Worm (Caenorhabditis elegans) whole organism, L4/young adult: Measurements from ENCODE around the gene F19B2.6.

Experiments
- W03F9.2 ChIP-seq: fragments of 150-350 bp; optimal IDR thresholded peaks from 2 replicates; lab custom pipeline; 2014; ENCODE audit warnings: missing biosample characterization, missing genetic modification characterization
- dao-5 ChIP-seq: sonication (generic microtip); optimal IDR thresholded peaks from 2 replicates; lab custom pipeline; 2016; ENCODE audit warnings: missing genotype, missing genetic modification characterization, moderate library complexity, missing compliant biosample characterization
- him-1 ChIP-seq: sonication (generic microtip); optimal IDR thresholded peaks from 2 replicates; lab custom pipeline; 2016; ENCODE audit warnings: missing genotype, missing genetic modification reagents, missing genetic modification characterization, missing compliant biosample characterization

F19B2.6 gene

DNA sequence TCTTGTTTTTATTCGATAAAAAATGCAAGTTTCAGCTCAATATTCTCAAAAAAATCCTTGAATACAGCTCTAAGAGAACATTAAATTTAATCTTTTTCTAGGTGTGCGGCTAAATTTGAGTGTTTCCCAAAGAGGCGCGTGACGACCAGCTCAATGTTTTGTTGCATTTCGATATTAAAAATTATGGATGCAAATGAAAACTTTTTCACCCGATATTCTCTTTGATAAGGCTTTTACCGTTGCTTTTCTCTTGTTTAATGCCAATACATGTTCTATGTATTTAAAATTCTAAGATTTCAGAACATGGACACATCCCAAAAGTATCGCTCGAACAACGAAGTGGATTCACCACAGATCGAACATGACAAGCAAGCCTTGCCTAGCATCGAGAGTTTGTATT, at the start of gene F19B2.6:
TSS of gene F19B2.6 (plus strand) at position 301 of the 400 bp plus-strand sequence.
- no peak for TF ChIP-seq W03F9.2 (tag; lab: Kevin White, UChicago)
- TF ChIP-seq him-1 (tag; lab: Kevin White, UChicago) = no peak
- TF ChIP-seq dao-5 (tag; lab: Kevin White, UChicago) = no peak

DNA sequence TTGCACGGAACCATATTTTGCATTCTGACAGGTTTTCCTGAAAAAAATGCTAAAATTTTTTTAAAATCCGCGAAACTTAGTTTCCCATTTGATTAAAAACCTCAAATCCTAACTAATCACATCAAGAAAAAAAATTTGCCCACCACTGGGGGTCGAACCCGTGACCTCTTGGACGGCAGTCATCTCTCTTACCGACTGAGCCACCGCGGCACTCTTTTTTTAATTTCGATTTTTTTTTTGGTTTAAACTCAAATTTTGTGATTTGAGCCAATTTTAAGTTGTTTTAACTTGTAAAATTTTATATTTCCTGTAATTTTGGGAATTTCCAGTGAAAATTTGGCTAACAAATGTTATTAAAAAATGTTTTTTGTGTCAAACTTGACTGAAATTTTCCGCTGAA, 38.6 kb upstream of the F19B2.6 start:
- no peak for TF ChIP-seq him-1 (tag; lab: Kevin White, UChicago)
- TF ChIP-seq W03F9.2 (tag; lab: Kevin White, UChicago) = no peak
- no peak for TF ChIP-seq dao-5 (tag; lab: Kevin White, UChicago)

DNA sequence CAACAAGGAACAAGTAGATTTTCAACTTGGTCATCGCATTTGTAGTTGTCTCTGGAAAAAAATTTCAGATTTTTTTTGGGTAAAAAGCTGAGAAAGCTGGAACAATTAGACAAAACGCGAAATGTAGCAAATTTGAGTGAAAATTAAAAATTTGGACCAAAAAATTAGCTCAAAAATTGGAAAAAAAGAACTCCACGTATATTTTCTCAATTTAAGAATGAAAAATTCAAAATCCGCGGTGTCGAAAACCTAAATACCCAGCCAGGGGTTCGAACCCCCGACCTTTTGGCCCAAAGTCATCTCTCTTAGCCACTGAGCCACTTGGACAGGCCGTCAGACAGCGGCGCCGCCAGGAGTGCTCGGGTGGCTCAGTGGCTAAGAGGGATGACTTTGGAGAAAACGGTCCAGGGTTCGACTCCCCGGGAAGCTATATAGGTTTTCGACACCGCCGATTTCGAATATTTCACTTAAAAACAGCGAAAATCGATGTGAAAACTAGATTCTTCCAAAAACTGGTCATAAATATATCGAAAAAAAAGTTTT, 37.6 kb upstream of the F19B2.6 start, which contains the start of gene ncx-1:
TSS of gene ncx-1 (minus strand) at position 51 of the 543 bp plus-strand sequence.
- no peak for TF ChIP-seq him-1 (tag; lab: Kevin White, UChicago)
- no peak for TF ChIP-seq dao-5 (tag; lab: Kevin White, UChicago)
- no peak for TF ChIP-seq W03F9.2 (tag; lab: Kevin White, UChicago)

DNA sequence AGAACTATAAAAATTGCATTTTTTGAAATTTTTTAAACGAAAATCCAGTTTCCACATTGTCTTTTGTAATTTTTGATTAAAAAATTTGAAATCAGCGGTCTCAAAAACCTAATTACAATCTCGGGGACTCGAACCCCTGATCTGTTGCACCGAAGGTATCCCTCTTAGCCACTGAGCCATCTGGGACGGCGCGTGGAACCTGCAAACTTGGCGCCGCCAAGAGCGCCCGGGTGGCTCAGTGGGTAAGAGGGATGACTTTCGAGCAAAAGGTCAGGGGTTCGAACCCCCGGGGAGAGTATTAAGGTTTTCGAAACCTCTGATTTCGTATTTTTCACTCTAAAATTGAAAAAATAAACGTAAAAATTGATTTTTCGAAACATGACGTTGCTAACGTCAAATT, 35.3 kb upstream of the F19B2.6 start:
- TF ChIP-seq W03F9.2 (tag; lab: Kevin White, UChicago) (no peak), dao-5 (tag; lab: Kevin White, UChicago) (no peak), him-1 (tag; lab: Kevin White, UChicago) (no peak)

DNA sequence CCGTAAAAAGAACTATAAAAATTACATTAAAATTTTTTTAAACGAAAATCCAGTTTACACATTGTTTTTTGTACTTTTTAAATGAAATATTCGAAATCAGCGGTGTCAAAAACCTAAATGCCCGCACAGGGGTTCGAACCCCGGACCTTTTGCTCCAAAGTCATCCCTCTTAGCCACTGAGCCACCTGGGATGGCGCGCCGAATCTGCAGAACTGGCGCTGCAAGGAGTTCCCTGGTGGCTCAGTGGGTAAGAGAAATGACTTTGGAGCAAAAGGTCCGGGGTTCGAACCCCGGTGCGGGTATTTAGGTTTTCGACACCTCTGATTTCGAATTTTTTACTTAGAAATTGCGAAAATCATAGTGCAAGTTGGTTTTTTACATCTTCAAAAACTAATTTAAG, 34.7 kb upstream of the F19B2.6 start:
- no peak for TF ChIP-seq W03F9.2 (tag; lab: Kevin White, UChicago)
- no peak for TF ChIP-seq dao-5 (tag; lab: Kevin White, UChicago)
- no peak for TF ChIP-seq him-1 (tag; lab: Kevin White, UChicago)

DNA sequence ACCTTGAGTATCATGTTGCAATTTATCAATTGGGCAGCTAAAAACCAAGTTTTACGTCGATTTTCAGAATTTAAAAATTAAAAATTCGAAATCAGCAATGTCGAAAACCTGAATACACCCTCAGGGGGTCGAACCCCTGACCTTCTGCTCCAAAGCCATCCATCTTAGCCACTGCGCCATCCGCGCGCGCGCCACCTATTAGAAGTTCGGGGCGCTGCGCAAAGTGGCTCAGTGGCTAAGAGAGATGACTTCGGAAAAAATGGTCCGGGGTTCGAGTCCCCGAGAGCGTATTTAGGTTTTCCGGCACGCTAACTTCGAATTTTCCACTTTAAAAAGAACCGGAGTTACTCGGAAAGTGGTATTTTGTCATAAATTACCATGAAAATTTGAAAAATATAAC, 33.9 kb upstream of the F19B2.6 start:
- no peak for TF ChIP-seq him-1 (tag; lab: Kevin White, UChicago)
- TF ChIP-seq W03F9.2 (tag; lab: Kevin White, UChicago) = no peak
- no peak for TF ChIP-seq dao-5 (tag; lab: Kevin White, UChicago)

DNA sequence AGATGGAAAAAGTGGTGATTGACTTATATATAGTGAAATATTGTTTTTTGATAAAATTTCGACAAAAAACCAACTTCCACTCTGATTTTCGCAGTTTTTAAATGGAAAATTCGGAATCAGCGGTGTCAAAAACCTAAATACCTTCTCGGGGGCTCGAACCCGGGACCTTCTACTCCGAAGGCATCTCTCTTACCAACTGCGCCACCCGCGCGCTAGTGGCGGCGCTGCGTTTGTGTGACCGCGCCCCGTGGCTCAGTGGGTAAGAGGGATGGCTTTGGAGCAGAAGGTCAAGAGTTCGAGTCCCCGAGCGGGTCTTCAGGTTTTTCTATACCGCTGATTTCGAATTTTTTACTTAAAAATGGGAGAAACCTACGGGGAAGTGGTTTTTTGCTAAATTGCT, 33.2 kb upstream of the F19B2.6 start:
- TF ChIP-seq dao-5 (tag; lab: Kevin White, UChicago) = no peak
- no peak for TF ChIP-seq him-1 (tag; lab: Kevin White, UChicago)
- no peak for TF ChIP-seq W03F9.2 (tag; lab: Kevin White, UChicago)

DNA sequence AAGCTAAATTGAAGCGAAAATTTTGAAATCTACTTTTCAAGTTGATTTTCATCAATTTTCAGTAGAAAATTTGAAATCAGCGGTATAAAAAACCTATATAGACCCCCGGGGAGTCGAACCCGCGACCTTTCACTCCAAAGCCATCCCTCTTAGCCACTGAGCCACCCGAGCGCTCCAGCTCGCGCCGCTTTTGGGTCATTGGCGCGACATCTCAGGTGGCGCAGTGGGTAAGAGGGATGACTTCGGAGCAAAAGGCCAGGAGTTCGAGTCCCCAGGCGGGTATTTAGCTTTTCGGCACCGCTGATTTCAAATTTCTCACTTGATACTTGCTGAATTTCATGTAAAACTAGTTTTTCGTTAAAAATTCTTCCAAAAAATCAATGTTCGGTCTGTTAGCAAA, 31.7 kb upstream of the F19B2.6 start:
- TF ChIP-seq W03F9.2 (tag; lab: Kevin White, UChicago) (no peak), him-1 (tag; lab: Kevin White, UChicago) (no peak), dao-5 (tag; lab: Kevin White, UChicago) (no peak)

DNA sequence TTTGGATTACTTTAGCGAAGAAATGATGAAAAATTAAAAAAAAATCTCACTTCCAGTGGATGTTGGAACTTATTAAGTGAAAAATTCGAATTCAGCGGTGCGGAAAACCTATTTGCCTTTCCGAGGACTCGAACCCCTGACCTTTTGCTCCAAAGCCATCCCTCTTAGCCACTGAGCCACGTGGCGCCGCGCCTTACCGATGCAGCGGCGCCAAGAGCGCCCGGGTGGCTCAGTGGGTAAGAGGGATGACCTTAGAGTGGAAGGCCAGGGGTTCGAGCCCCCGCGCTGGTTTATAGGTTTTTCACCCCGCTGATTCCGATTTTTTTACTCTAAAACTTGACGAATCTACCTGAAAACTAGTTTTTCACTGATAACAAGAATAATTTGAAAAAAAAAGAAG, 30.8 kb upstream of the F19B2.6 start:
- TF ChIP-seq W03F9.2 (tag; lab: Kevin White, UChicago) = no peak
- TF ChIP-seq dao-5 (tag; lab: Kevin White, UChicago) = no peak

DNA sequence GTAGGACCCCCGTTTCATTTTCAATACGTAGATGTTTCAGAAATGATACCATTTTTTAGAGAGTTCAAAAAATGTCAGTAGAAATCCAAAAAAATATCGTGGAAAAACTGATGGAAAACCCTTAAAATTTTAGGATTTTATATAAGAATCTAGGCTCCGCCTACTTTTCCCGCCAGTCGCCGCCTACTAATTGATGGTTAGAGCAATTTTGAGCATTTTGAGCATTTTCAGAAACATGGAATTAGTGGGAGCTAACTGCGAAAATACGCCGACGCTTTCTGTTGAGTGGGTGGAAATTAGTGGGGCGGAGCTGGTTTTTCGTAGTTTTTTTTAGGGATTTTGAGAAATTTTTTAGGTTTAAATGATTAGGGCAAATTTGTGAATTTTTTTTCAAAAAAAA, 25.2 kb upstream of the F19B2.6 start, which contains the start of gene ssu-1:
TSS of gene ssu-1 (minus strand) at position 101 of the 400 bp plus-strand sequence.
- TF ChIP-seq W03F9.2 (tag; lab: Kevin White, UChicago) = no peak
- no peak for TF ChIP-seq him-1 (tag; lab: Kevin White, UChicago)
- TF ChIP-seq dao-5 (tag; lab: Kevin White, UChicago) = no peak

DNA sequence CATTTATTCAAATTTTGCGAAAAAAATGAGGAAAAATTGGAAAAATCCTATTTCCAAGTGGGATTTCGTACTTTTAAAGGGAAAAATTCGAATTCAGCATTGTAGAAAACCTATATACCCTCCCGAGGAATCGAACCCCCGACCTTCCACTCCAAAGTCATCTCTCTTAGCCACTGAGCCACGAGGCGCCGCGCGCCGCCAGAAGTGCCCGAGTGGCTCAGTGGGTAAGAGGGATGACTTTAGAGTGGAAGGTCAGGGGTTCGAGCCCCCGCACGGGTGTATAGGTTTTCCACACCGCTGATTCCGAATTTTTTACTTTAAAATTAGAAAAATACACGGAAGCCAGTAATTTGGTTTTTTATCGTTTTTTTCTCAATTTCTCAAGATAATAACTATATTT, 23.5 kb upstream of the F19B2.6 start:
- TF ChIP-seq him-1 (tag; lab: Kevin White, UChicago) (no peak), dao-5 (tag; lab: Kevin White, UChicago) (no peak), W03F9.2 (tag; lab: Kevin White, UChicago) (no peak)

DNA sequence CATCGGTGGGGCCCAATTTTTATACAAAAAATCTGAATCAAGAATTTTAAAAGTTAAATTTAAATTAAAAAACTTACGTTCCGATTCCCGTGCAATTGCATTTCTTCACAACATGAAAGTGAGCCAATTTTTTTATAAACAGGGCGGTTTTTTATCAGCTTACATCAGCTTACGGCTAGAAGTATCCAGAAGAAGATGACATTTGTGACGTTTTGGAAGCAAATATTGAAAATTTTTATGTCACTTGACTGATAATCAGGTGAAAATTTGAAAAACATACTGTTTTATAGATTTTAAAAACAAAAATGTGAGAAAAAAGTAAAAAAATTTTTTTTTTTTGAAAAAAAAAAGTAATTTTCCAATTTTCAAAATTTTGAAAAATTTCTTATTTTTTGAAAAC, 23.1 kb upstream of the F19B2.6 start, which contains the start of gene Y113G7A.22:
TSS of gene Y113G7A.22 (minus strand) at position 101 of the 400 bp plus-strand sequence.
- TF ChIP-seq dao-5 (tag; lab: Kevin White, UChicago) (no peak), him-1 (tag; lab: Kevin White, UChicago) (no peak), W03F9.2 (tag; lab: Kevin White, UChicago) (no peak)

DNA sequence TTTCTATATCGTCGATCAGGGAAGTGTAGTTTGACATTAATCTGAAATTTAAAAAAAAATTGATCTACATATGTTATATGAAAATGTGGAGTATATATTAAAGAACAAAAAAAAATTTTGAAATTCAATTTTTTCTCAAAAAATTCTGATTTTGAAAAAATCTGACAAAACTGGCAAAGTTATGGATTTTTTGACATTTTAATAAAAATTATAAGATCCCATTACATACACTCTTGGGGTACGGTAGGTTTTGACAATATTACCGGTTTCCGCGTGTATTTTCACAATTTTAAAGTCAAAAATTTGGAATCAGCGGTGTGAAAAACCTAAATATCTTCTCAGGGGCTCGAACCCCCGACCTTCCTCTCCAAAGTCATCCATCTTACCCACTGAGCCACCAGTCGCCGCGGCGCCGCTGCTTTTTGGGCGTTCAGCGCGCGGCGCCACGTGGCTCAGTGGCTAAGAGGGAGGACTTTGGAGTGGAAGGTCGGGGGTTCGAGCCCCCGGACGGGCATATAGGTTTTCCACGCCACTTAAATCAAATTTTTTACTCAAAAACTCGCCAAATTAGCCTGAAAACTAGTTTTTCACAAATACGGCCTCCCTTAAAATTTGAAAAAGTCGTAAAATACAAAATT, 19.8 kb upstream of the F19B2.6 start, which contains the start of gene Y113G7A.14:
TSS of gene Y113G7A.14 (minus strand) at position 51 of the 638 bp plus-strand sequence.
- TF ChIP-seq W03F9.2 (tag; lab: Kevin White, UChicago) (no peak), him-1 (tag; lab: Kevin White, UChicago) (no peak), dao-5 (tag; lab: Kevin White, UChicago) (no peak)

DNA sequence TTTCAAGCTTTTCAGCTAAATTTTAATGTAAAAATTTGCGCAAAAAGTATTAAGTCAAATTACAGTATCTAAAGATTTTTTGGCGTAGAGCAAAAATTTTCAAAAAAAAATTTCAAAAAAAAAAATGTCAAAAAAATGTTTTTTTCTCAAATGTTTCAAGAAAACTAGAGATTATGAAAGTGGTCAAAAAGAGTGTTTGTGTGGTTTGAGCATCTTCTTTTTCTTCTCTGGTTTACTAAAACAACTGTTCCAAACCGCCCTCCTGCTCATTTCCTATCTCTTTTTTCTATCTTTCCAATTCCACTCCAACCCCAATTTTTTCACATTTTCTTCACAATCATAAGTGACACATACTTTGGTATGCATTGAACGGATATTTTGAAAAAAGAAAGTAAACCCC, 16.0 kb upstream of the F19B2.6 start, which contains the start of gene Y113G7A.12:
TSS of gene Y113G7A.12 (plus strand) at position 301 of the 400 bp plus-strand sequence.
- TF ChIP-seq dao-5 (tag; lab: Kevin White, UChicago) (no peak), him-1 (tag; lab: Kevin White, UChicago) (no peak), W03F9.2 (tag; lab: Kevin White, UChicago) (no peak)
